Worm (Caenorhabditis elegans): ENCODE data around the gene ZC196.3.

ce11 chrV:8711910-8712309, 24.6 kb upstream of the ZC196.3 start, which contains the start of gene ZC178.2:
- TF ChIP-seq nhr-12 (tag; optimal IDR thresholded peaks at IDR 0.05), result no peak
- TF ChIP-seq ceh-82 (tag; optimal IDR thresholded peaks at IDR 0.05), result no peak
- TF ChIP-seq grh-1 (GFP tag; IDR thresholded peaks at IDR 0.05), result no peak
- TF ChIP-seq tbx-2 (tag; optimal IDR thresholded peaks at IDR 0.05), result no peak
- TF ChIP-seq snpc-4 (tag; optimal IDR thresholded peaks at IDR 0.05), result no peak
- no peak for TF ChIP-seq lin-13 (GFP tag; optimal IDR thresholded peaks at IDR 0.05)
- TF ChIP-seq jun-1 (tag; optimal IDR thresholded peaks at IDR 0.05), result no peak
- TF ChIP-seq C04F5.9 (tag; optimal IDR thresholded peaks at IDR 0.05), result no peak
- TF ChIP-seq tlp-1 (tag; optimal IDR thresholded peaks at IDR 0.05), result no peak
- TF ChIP-seq mep-1 (tag; optimal IDR thresholded peaks at IDR 0.05), result no peak
- TF ChIP-seq mdl-1 (tag; optimal IDR thresholded peaks at IDR 0.05), result no peak
- TF ChIP-seq elt-3 (tag; optimal IDR thresholded peaks at IDR 0.05), result no peak

Measured in whole organism, L1 larva.